Worm (Caenorhabditis elegans): ENCODE results near the gene nish-1.

DNA sequence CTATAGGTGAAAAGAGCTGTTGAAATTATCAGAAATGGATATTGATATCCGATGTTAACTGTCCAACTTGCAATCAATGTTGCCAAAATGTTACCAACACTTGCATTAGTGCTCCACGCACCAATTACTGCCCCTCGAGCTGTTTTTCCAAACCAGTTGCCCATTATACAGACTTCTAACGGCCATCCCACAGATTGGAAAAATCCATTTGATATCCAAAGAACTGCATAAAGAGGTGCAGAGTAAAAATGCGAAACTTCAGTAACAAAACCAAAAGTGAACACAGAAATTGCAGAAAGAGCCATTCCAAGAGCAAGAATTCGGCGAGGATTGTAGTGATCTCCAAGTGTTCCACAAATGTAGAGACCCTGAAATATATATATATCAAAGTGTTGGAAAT is 10.1 kb upstream of the nish-1 start:
- no peak for TF ChIP-seq D2030.7 (GFP tag; IDR thresholded peaks at IDR 0.05)
- no peak for TF ChIP-seq egl-18 (GFP tag; IDR thresholded peaks at IDR 0.05)
- TF ChIP-seq ceh-91 (GFP tag; IDR thresholded peaks at IDR 0.05) = no peak
- TF ChIP-seq ccch-3 (GFP tag; optimal IDR thresholded peaks at IDR 0.05) = no peak
- TF ChIP-seq fkh-3 (tag; optimal IDR thresholded peaks at IDR 0.05) = no peak
- TF ChIP-seq hmg-20 (GFP tag; IDR thresholded peaks at IDR 0.05) = no peak
- TF ChIP-seq ama-1 (optimal IDR thresholded peaks at IDR 0.05) = no peak
- TF ChIP-seq ama-1 (GFP tag; optimal IDR thresholded peaks at IDR 0.05) = no peak
- no peak for TF ChIP-seq nfya-1 (tag; optimal IDR thresholded peaks at IDR 0.05; ENCODE audit: borderline replicate concordance, insufficient read depth)
- no peak for TF ChIP-seq unc-130 (GFP tag; optimal IDR thresholded peaks at IDR 0.05)

All from whole organism, young adult.